Worm (Caenorhabditis elegans) whole organism, L3 larva: ENCODE results near the gene ric-7.

ENCODE experiments used
- ZK546.5 ChIP-seq: sonication (generic microtip); optimal IDR thresholded peaks from 2 replicates; lab custom pipeline; 2017; ENCODE audit warnings: missing biosample characterization, missing genetic modification characterization
- ama-1 ChIP-seq: fragments of 150-350 bp; optimal IDR thresholded peaks from 2 replicates; lab custom pipeline; 2018
- ceh-16 ChIP-seq: sonication (generic microtip); optimal IDR thresholded peaks from 2 replicates; lab custom pipeline; 2017; ENCODE audit warnings: missing biosample characterization, missing genetic modification characterization
- ceh-28 ChIP-seq: fragments of 150-350 bp; optimal IDR thresholded peaks from 2 replicates; lab custom pipeline; 2014; ENCODE audit warnings: missing biosample characterization, missing genetic modification reagents, missing genetic modification characterization
- ceh-82 ChIP-seq: fragments of 150-350 bp; optimal IDR thresholded peaks from 2 replicates; lab custom pipeline; 2014; ENCODE audit warnings: missing biosample characterization, missing genetic modification characterization
- egl-27 ChIP-seq: sonication (generic microtip); optimal IDR thresholded peaks from 4 replicates; lab custom pipeline; 2017; ENCODE audit warnings: missing biosample characterization, missing genetic modification reagents, missing genetic modification characterization
- egl-5 ChIP-seq: fragments of 150-350 bp; optimal IDR thresholded peaks from 2 replicates; lab custom pipeline; 2017; ENCODE audit warnings: missing biosample characterization, missing genetic modification reagents, missing genetic modification characterization, inconsistent platforms
- elt-2 ChIP-seq: sonication (generic microtip); optimal IDR thresholded peaks from 2 replicates; lab custom pipeline; 2016; ENCODE audit warnings: missing genetic modification reagents, mild to moderate bottlenecking, missing genetic modification characterization, missing compliant biosample characterization
- eor-1 ChIP-seq, 2 experiments: fragments of 150-350 bp; optimal IDR thresholded peaks; 2 replicates each; lab custom pipeline; 2014 to 2018; ENCODE audit warnings: missing biosample characterization in 2 of 2, missing genetic modification characterization in 2 of 2
- fkh-2 ChIP-seq: fragments of 150-350 bp; optimal IDR thresholded peaks from 2 replicates; lab custom pipeline; 2014; ENCODE audit warnings: missing biosample characterization, missing genetic modification reagents, missing genetic modification characterization
- hmg-11 ChIP-seq: sonication (generic microtip); optimal IDR thresholded peaks from 2 replicates; lab custom pipeline; 2016; ENCODE audit warnings: missing genetic modification characterization, missing compliant biosample characterization
- jun-1 ChIP-seq: fragments of 150-350 bp; optimal IDR thresholded peaks from 2 replicates; lab custom pipeline; 2014; ENCODE audit warnings: missing biosample characterization, missing genetic modification reagents, missing genetic modification characterization
- lin-15B ChIP-seq: fragments of 150-350 bp; optimal IDR thresholded peaks from 2 replicates; lab custom pipeline; 2014; ENCODE audit warnings: missing biosample characterization, missing genetic modification characterization
- lin-39 ChIP-seq: fragments of 150-350 bp; optimal IDR thresholded peaks from 2 replicates; lab custom pipeline; 2018; ENCODE audit warnings: missing biosample characterization, missing genetic modification reagents, missing genetic modification characterization
- lsy-12 ChIP-seq: sonication (generic microtip); optimal IDR thresholded peaks from 2 replicates; lab custom pipeline; 2016; ENCODE audit warnings: mild to moderate bottlenecking, missing genetic modification characterization, missing compliant biosample characterization
- mml-1 ChIP-seq: fragments of 150-350 bp; sonication (generic microtip); optimal IDR thresholded peaks from 3 replicates; lab custom pipeline; 2014; ENCODE audit warnings: missing biosample characterization, missing genetic modification characterization
- nhr-11 ChIP-seq: fragments of 150-350 bp; optimal IDR thresholded peaks from 2 replicates; lab custom pipeline; 2014; ENCODE audit warnings: missing biosample characterization, missing genetic modification characterization
- nhr-237 ChIP-seq: fragments of 150-350 bp; optimal IDR thresholded peaks from 2 replicates; lab custom pipeline; 2014; ENCODE audit warnings: missing biosample characterization, missing genetic modification characterization
- nhr-28 ChIP-seq: fragments of 150-350 bp; optimal IDR thresholded peaks from 2 replicates; lab custom pipeline; 2014; ENCODE audit warnings: missing biosample characterization, missing genetic modification characterization
- nhr-43 ChIP-seq: sonication (generic microtip); optimal IDR thresholded peaks from 2 replicates; lab custom pipeline; 2016; ENCODE audit warnings: mild to moderate bottlenecking, missing genetic modification characterization, missing compliant biosample characterization; ENCODE audit not compliant: poor library complexity, severe bottlenecking
- nhr-67 ChIP-seq: fragments of 150-350 bp; optimal IDR thresholded peaks from 2 replicates; lab custom pipeline; 2014; ENCODE audit warnings: missing biosample characterization, missing genetic modification characterization
- nhr-77 ChIP-seq: fragments of 150-350 bp; optimal IDR thresholded peaks from 2 replicates; lab custom pipeline; 2014; ENCODE audit warnings: missing biosample characterization, missing genetic modification characterization
- pha-4 ChIP-seq: fragments of 150-350 bp; optimal IDR thresholded peaks from 2 replicates; lab custom pipeline; 2014; ENCODE audit warnings: missing biosample characterization, missing genetic modification reagents, missing genetic modification characterization
- pqm-1 ChIP-seq: fragments of 150-350 bp; optimal IDR thresholded peaks from 2 replicates; lab custom pipeline; 2017; ENCODE audit warnings: missing biosample characterization, missing genetic modification characterization, inconsistent platforms
- sea-2 ChIP-seq: fragments of 150-350 bp; sonication (generic microtip); optimal IDR thresholded peaks from 4 replicates; lab custom pipeline; 2014; ENCODE audit warnings: missing biosample characterization, missing genetic modification reagents, missing genetic modification characterization
- skn-1 ChIP-seq: fragments of 150-350 bp; optimal IDR thresholded peaks from 2 replicates; lab custom pipeline; 2014; ENCODE audit warnings: missing biosample characterization, missing genetic modification characterization
- snpc-4 ChIP-seq: fragments of 150-350 bp; optimal IDR thresholded peaks from 2 replicates; lab custom pipeline; 2014; ENCODE audit warnings: missing biosample characterization, missing genetic modification characterization
- unc-39 ChIP-seq: sonication (generic microtip); optimal IDR thresholded peaks from 4 replicates; lab custom pipeline; 2017; ENCODE audit warnings: missing biosample characterization, missing genetic modification characterization
- unc-62 ChIP-seq: fragments of 150-350 bp; sonication (generic microtip); optimal IDR thresholded peaks from 4 replicates; lab custom pipeline; 2014; ENCODE audit warnings: missing biosample characterization, missing genetic modification reagents, missing genetic modification characterization
- zag-1 ChIP-seq: fragments of 150-350 bp; optimal IDR thresholded peaks from 2 replicates; lab custom pipeline; 2014; ENCODE audit warnings: missing biosample characterization, missing genetic modification characterization
- ztf-11 ChIP-seq: fragments of 150-350 bp; optimal IDR thresholded peaks from 2 replicates; lab custom pipeline; 2014; ENCODE audit warnings: missing biosample characterization, missing genetic modification characterization

Gene ric-7

DNA sequence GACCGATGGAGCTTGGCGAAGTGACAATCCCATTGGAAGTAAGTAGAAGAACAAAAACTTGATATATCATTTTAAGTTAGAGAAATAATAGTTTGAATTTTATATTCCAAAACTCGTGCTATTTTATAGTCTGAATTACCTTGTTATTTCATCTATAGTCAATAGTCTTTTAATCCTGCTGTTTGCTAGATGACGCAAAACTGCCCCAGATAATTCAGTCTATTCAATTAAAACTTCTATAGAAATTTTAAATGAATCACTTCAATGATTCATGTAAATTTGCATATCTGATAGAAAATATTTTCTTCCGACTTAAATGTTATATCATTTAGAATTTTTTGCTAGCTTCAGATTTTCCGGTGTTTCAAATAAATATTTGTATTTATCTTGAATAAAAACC lies 17.4 kb upstream of the ric-7 start, which contains the start of gene T08G5.15:
Gene T08G5.15, minus strand, starts transcription at position 101 of the 400 bp plus-strand sequence.
- TF ChIP-seq nhr-28 (tag; lab: Kevin White, UChicago) (no peak), ztf-11 (no peak), jun-1 (tag; lab: Kevin White, UChicago) (no peak), nhr-43 (tag; lab: Kevin White, UChicago) (no peak), pha-4 (tag; lab: Kevin White, UChicago) (no peak), skn-1 (tag; lab: Kevin White, UChicago) (no peak), nhr-237 (no peak), snpc-4 (tag; lab: Kevin White, UChicago) (no peak), ceh-16 (tag; lab: Kevin White, UChicago) (no peak), ama-1 (no peak)
- TF ChIP-seq, all 47 proteins: peak for 0

DNA sequence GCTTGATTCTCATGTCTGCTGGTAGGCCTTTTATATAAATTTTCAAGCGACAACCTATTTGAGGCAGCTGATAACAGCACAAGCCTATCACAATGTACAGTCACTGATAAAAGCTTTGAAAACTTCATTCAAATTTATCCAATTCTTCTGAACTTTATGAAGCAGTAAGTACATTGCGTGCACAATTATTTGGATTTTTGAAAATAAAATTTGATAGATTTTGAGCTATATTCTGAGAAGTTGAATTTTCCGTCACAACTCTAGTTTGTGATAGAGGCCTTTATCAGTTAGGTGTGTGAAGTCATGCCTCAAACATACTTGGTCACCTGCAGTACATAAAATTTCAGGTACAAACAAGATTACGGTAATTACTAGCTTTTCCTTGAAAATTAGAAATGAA lies 12.9 kb upstream of the ric-7 start, which contains the start of the genes mtl-2 and T08G5.1:
Gene mtl-2, minus strand, starts transcription at position 34 of the 400 bp plus-strand sequence.
Gene T08G5.1, plus strand, starts transcription at position 127 of the 400 bp plus-strand sequence.
- TF ChIP-seq lsy-12 (tag; lab: Kevin White, UChicago) (no peak), lin-15B (tag; lab: Kevin White, UChicago) (no peak), unc-39 (tag; lab: Kevin White, UChicago) (no peak), pha-4 (tag; lab: Kevin White, UChicago) (no peak), pqm-1 (tag; lab: Kevin White, UChicago) (peak; percentile 28), elt-2 (tag; lab: Kevin White, UChicago) (peak; percentile 75), egl-27 (tag; lab: Kevin White, UChicago) (no peak), ceh-16 (tag; lab: Kevin White, UChicago) (no peak)
- TF ChIP-seq, all 47 proteins: peak for 2

DNA sequence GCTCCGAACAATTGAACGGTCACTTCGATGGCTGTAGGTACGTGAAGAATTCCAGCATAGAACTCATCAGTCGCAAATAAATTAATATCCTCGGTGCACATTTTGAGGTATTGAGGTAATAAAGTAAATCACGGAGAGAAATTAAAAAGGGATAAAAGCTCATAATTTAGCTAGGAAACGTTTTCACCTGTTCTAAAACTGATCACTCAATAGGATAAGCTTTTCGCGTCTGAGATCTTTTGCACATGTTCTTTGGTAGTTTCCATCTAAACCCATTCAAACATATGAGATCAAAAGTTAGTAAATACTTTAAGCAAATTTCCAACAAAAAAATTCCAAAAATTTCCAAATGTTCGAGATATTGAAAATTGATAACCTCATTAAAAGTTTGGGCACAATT lies 11.8 kb upstream of the ric-7 start, which contains the start of gene srh-308:
Gene srh-308, minus strand, starts transcription at position 101 of the 400 bp plus-strand sequence.
- TF ChIP-seq nhr-237 (no peak), lin-15B (tag; lab: Kevin White, UChicago) (no peak), ceh-82 (no peak), lin-39 (tag; lab: Kevin White, UChicago) (no peak), egl-5 (tag; lab: Kevin White, UChicago) (no peak), ceh-28 (tag; lab: Kevin White, UChicago) (no peak), fkh-2 (tag; lab: Kevin White, UChicago) (no peak), sea-2 (no peak), ZK546.5 (tag; lab: Kevin White, UChicago) (no peak), ceh-16 (tag; lab: Kevin White, UChicago) (no peak), nhr-28 (tag; lab: Kevin White, UChicago) (no peak), nhr-77 (tag; lab: Kevin White, UChicago) (no peak), skn-1 (tag; lab: Kevin White, UChicago) (no peak), eor-1 (tag; optimal IDR thresholded peaks at IDR 0.05; lab: Kevin White, UChicago) (no peak), hmg-11 (tag; lab: Kevin White, UChicago) (no peak), unc-62 (no peak), nhr-11 (tag; lab: Kevin White, UChicago) (no peak), lsy-12 (tag; lab: Kevin White, UChicago) (no peak), ztf-11 (no peak)

DNA sequence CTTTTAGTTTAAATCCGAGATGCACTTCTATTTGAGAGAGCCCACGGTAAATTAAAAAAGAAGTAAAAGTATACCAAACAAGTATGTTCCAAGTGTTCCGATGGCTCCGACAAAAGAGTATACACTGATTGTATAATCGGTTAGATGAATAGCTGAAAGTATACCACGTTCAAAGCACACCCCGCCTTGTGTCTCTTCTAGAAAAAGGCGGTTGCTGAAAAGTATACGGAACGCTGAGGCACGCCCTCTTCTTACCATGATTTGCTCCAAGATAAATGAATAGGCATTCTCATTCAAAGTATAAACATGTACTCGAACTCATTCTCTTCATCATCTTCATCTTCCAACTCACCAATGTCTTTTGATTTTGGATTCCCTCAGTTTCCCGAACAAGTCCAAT lies 8.7 kb upstream of the ric-7 start, which contains the start of gene end-3:
Gene end-3, plus strand, starts transcription at position 301 of the 400 bp plus-strand sequence.
- no peak for TF ChIP-seq elt-2 (tag; lab: Kevin White, UChicago)
- TF ChIP-seq mml-1 (tag; lab: Kevin White, UChicago): no peak
- TF ChIP-seq nhr-11 (tag; lab: Kevin White, UChicago): no peak
- no peak for TF ChIP-seq nhr-67 (tag; lab: Kevin White, UChicago)
- TF ChIP-seq zag-1 (tag; lab: Kevin White, UChicago): no peak
- TF ChIP-seq sea-2: no peak
- no peak for TF ChIP-seq unc-62
- TF ChIP-seq nhr-28 (tag; lab: Kevin White, UChicago): no peak
- no peak for TF ChIP-seq ama-1

DNA sequence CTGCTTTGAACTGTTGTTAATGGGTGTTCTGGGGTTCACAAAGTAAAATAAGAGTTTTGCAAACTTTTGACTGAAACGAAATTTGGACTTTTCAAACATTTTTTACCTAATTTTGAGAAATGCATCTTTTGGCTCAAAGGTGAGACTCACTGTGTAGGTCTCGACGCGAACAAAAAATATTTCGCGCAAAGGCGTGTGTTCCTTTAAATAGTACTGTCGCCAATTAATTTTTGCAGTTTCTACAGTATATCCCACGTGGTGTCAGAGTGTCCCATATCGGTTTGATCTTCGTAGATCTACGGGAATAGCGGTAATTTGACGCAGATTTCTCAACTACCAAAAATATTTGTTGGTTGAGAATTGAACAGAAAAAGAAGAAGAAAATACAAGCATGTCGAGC lies 7.9 kb upstream of the ric-7 start:
- no peak for TF ChIP-seq egl-5 (tag; lab: Kevin White, UChicago)
- peak; percentile 55 for TF ChIP-seq ama-1
